Worm (Caenorhabditis elegans) whole organism, young adult: ENCODE measurements around the gene farl-11.

Source experiments
- C06A6.2 ChIP-seq: fragments of 200-800 bp; sonication (Bioruptor generic); conservative IDR thresholded peaks from 2 replicates; pipeline ENCODE4 v1.3.6; 2022; ENCODE audit warnings: missing genetic modification characterization, missing compliant biosample characterization
- C17E4.6 ChIP-seq: fragments of 200-800 bp; sonication (Bioruptor generic); IDR thresholded peaks from 2 replicates; pipeline ENCODE4 v1.3.6; 2022; ENCODE audit warnings: missing genetic modification reagents, missing genetic modification characterization, missing compliant biosample characterization
- D2030.7 ChIP-seq: fragments of 200-800 bp; sonication (Bioruptor generic); IDR thresholded peaks from 2 replicates; pipeline ENCODE4 v1.3.6; 2022; ENCODE audit warnings: missing genetic modification reagents, missing genetic modification characterization, missing compliant biosample characterization
- F33H1.4 ChIP-seq: fragments of 200-800 bp; sonication (Bioruptor generic); IDR thresholded peaks from 2 replicates; pipeline ENCODE4 v1.3.6; 2022; ENCODE audit warnings: missing genetic modification reagents, missing genetic modification characterization, missing compliant biosample characterization
- Y53F4B.3 ChIP-seq: fragments of 200-800 bp; sonication (Bioruptor generic); IDR thresholded peaks from 2 replicates; pipeline ENCODE4 v1.3.6; 2022; ENCODE audit warnings: missing genetic modification reagents, missing genetic modification characterization, missing compliant biosample characterization
- aptf-2 ChIP-seq: fragments of 200-800 bp; sonication (Bioruptor generic); conservative IDR thresholded peaks from 2 replicates; pipeline ENCODE4 v1.3.6; 2022; ENCODE audit warnings: missing genetic modification reagents, missing genetic modification characterization, missing compliant biosample characterization
- cebp-1 ChIP-seq, 2 experiments: fragments of 200-800 bp in 1 of 2; sonication (Bioruptor generic) in 1 of 2; sonication (generic microtip) in 1 of 2; IDR thresholded peaks in 1 of 2; optimal IDR thresholded peaks in 1 of 2; 2 replicates each; pipeline versions ENCODE4 v1.3.6 to Lab custom; 2017 to 2022; ENCODE audit warnings: missing compliant biosample characterization in 2 of 2, missing genetic modification characterization in 2 of 2, mild to moderate bottlenecking in 1 of 2, missing genetic modification reagents in 1 of 2, moderate library complexity in 1 of 2
- cebp-2 ChIP-seq: fragments of 200-800 bp; sonication (Bioruptor generic); IDR thresholded peaks from 2 replicates; pipeline ENCODE4 v1.3.6; 2022; ENCODE audit warnings: missing genetic modification characterization, missing compliant biosample characterization
- ceh-100 ChIP-seq: fragments of 200-800 bp; sonication (Bioruptor generic); IDR thresholded peaks from 2 replicates; pipeline ENCODE4 v1.3.6; 2022; ENCODE audit warnings: missing genetic modification reagents, missing genetic modification characterization, missing compliant biosample characterization
- egl-18 ChIP-seq: fragments of 200-800 bp; sonication (Bioruptor generic); IDR thresholded peaks from 2 replicates; pipeline ENCODE4 v1.3.6; 2022; ENCODE audit warnings: missing genetic modification reagents, missing genetic modification characterization, missing compliant biosample characterization
- egl-44 ChIP-seq: fragments of 200-800 bp; sonication (Bioruptor generic); IDR thresholded peaks from 2 replicates; pipeline ENCODE4 v1.3.6; 2022; ENCODE audit warnings: missing genetic modification reagents, missing genetic modification characterization, missing compliant biosample characterization
- ets-4 ChIP-seq: fragments of 200-800 bp; sonication (Bioruptor generic); optimal IDR thresholded peaks from 2 replicates; lab custom pipeline; 2018; ENCODE audit warnings: mild to moderate bottlenecking, missing genetic modification characterization, missing compliant biosample characterization
- him-1 ChIP-seq: sonication (generic microtip); optimal IDR thresholded peaks from 2 replicates; lab custom pipeline; 2016; ENCODE audit warnings: missing genotype, missing genetic modification reagents, missing genetic modification characterization, missing compliant biosample characterization
- hlh-12 ChIP-seq: sonication (generic microtip); optimal IDR thresholded peaks from 2 replicates; lab custom pipeline; 2016; ENCODE audit warnings: missing genetic modification characterization, missing compliant biosample characterization
- hmg-1.2 ChIP-seq: fragments of 200-800 bp; sonication (Bioruptor generic); IDR thresholded peaks from 2 replicates; pipeline ENCODE4 v1.3.6; 2022; ENCODE audit warnings: missing genetic modification reagents, missing genetic modification characterization, missing compliant biosample characterization
- hrde-1 ChIP-seq: sonication (generic microtip); optimal IDR thresholded peaks from 2 replicates; lab custom pipeline; 2016; ENCODE audit warnings: missing genetic modification characterization, mild to moderate bottlenecking, missing compliant biosample characterization, moderate library complexity, missing genotype, missing genetic modification reagents, borderline replicate concordance
- hsf-1 ChIP-seq: fragments of 200-800 bp; sonication (Bioruptor generic); IDR thresholded peaks from 2 replicates; pipeline ENCODE4 v1.3.6; 2022; ENCODE audit warnings: missing genetic modification reagents, missing genetic modification characterization, missing compliant biosample characterization
- lin-26 ChIP-seq: fragments of 200-800 bp; sonication (Bioruptor generic); IDR thresholded peaks from 2 replicates; pipeline ENCODE4 v1.3.6; 2022; ENCODE audit warnings: missing genetic modification reagents, missing genetic modification characterization, missing compliant biosample characterization
- lin-40 ChIP-seq: sonication (generic microtip); optimal IDR thresholded peaks from 2 replicates; lab custom pipeline; 2016; ENCODE audit warnings: missing genetic modification characterization, mild to moderate bottlenecking, missing compliant biosample characterization, missing genotype, missing genetic modification reagents
- madf-3 ChIP-seq: fragments of 200-800 bp; sonication (Bioruptor generic); IDR thresholded peaks from 2 replicates; pipeline ENCODE4 v1.3.6; 2022; ENCODE audit warnings: missing genetic modification reagents, missing genetic modification characterization, missing compliant biosample characterization
- madf-6 ChIP-seq: fragments of 200-800 bp; sonication (Bioruptor generic); IDR thresholded peaks from 2 replicates; pipeline ENCODE4 v1.3.6; 2022; ENCODE audit warnings: missing genetic modification reagents, missing genetic modification characterization, missing compliant biosample characterization
- mel-28 ChIP-seq: sonication (generic microtip); optimal IDR thresholded peaks from 2 replicates; lab custom pipeline; 2016; ENCODE audit warnings: borderline replicate concordance, mild to moderate bottlenecking, missing genetic modification characterization, missing compliant biosample characterization
- mes-4 ChIP-seq: sonication (generic microtip); optimal IDR thresholded peaks from 2 replicates; lab custom pipeline; 2016; ENCODE audit warnings: missing genotype, missing genetic modification characterization, missing compliant biosample characterization
- rpc-1 ChIP-seq, 2 experiments: fragments of 150-350 bp in 1 of 2; sonication (generic microtip) in 1 of 2; optimal IDR thresholded peaks; 2 replicates each; lab custom pipeline; 2014 to 2018; ENCODE audit warnings: missing biosample characterization in 1 of 2, missing genetic modification characterization in 1 of 2, missing genetic modification reagents in 1 of 2, missing genotype in 1 of 2
- sea-2 ChIP-seq: fragments of 200-800 bp; sonication (Bioruptor generic); IDR thresholded peaks from 2 replicates; pipeline ENCODE4 v1.3.6; 2022; ENCODE audit warnings: missing genetic modification characterization, missing compliant biosample characterization
- snpc-1.1 ChIP-seq: sonication (generic microtip); optimal IDR thresholded peaks from 2 replicates; lab custom pipeline; 2017; ENCODE audit warnings: missing genetic modification characterization, mild to moderate bottlenecking, missing compliant biosample characterization, antibody characterized with exemption, moderate library complexity, missing genotype, missing genetic modification reagents; ENCODE audit not compliant: insufficient read depth
- tbp1 ChIP-seq: fragments of 200-800 bp; sonication (Bioruptor generic); optimal IDR thresholded peaks from 2 replicates; lab custom pipeline; 2018; ENCODE audit warnings: mild to moderate bottlenecking, missing genetic modification characterization, missing compliant biosample characterization
- tbx-9 ChIP-seq: sonication (generic microtip); optimal IDR thresholded peaks from 2 replicates; lab custom pipeline; 2016; ENCODE audit warnings: borderline replicate concordance, missing genetic modification characterization, inconsistent platforms, missing compliant biosample characterization
- tlf-1 ChIP-seq: fragments of 200-800 bp; sonication (Bioruptor generic); optimal IDR thresholded peaks from 2 replicates; lab custom pipeline; 2018; ENCODE audit warnings: mild to moderate bottlenecking, missing genetic modification characterization, missing compliant biosample characterization
- xnd-1 ChIP-seq: sonication (generic microtip); optimal IDR thresholded peaks from 2 replicates; lab custom pipeline; 2016; ENCODE audit warnings: missing genotype, missing genetic modification reagents, missing genetic modification characterization, missing compliant biosample characterization
- zfh-2 ChIP-seq: fragments of 200-800 bp; sonication (Bioruptor generic); conservative IDR thresholded peaks from 2 replicates; pipeline ENCODE4 v1.3.6; 2022; ENCODE audit warnings: missing genetic modification reagents, missing genetic modification characterization, missing compliant biosample characterization
- ztf-25 ChIP-seq: fragments of 200-800 bp; sonication (Bioruptor generic); IDR thresholded peaks from 2 replicates; pipeline ENCODE4 v1.3.6; 2022; ENCODE audit warnings: missing genetic modification reagents, missing genetic modification characterization, missing compliant biosample characterization

Gene farl-11

ce11 chrII:7098578-7098977, 6.3 kb downstream of the farl-11 start, which contains the start of gene mct-5 (continued):
- peak; percentile 58 for TF ChIP-seq F33H1.4
- TF ChIP-seq ceh-100 (GFP tag; lab: Robert Waterston, UW) = no peak
- TF ChIP-seq C06A6.2 (GFP tag; lab: Robert Waterston, UW) = no peak
- no peak for TF ChIP-seq aptf-2 (GFP tag; lab: Robert Waterston, UW)
- TF ChIP-seq D2030.7 (GFP tag; lab: Robert Waterston, UW) = 0 out of 2 replicates have a peak, but pooled peaks have one; percentile 10
- TF ChIP-seq egl-18 = no peak
- no peak for TF ChIP-seq hrde-1 (tag; lab: Kevin White, UChicago)

- TF ChIP-seq xnd-1 (tag; lab: Kevin White, UChicago) (peak; percentile 22), madf-6 (peak; percentile 58), lin-26 (0 out of 2 replicates have a peak, but pooled peaks have one; percentile 43), lin-40 (tag; lab: Kevin White, UChicago) (no peak), him-1 (tag; lab: Kevin White, UChicago) (peak; percentile 18), Y53F4B.3 (no peak)
- TF ChIP-seq, all 124 proteins: peak for 4
Observed at ce11 chrII:7095970-7096369, 8.9 kb downstream of the farl-11 start.

- TF ChIP-seq egl-44 = no peak
- no peak for TF ChIP-seq hlh-12 (tag; lab: Kevin White, UChicago)
- TF ChIP-seq ets-4 = no peak
- TF ChIP-seq hsf-1 = no peak
- TF ChIP-seq C17E4.6 (GFP tag; lab: Robert Waterston, UW) = no peak
- TF ChIP-seq hmg-1.2 = no peak
- no peak for TF ChIP-seq zfh-2 (GFP tag; lab: Robert Waterston, UW)
- no peak for TF ChIP-seq ztf-25 (GFP tag; lab: Robert Waterston, UW)
- TF ChIP-seq madf-6 = no peak
- TF ChIP-seq cebp-1 (GFP tag; IDR thresholded peaks at IDR 0.05; lab: Robert Waterston, UW) = no peak
- TF ChIP-seq cebp-1 (tag; optimal IDR thresholded peaks at IDR 0.05; lab: Kevin White, UChicago) = no peak
- no peak for TF ChIP-seq tbx-9 (tag; lab: Kevin White, UChicago)
- no peak for TF ChIP-seq C06A6.2 (GFP tag; lab: Robert Waterston, UW)
- TF ChIP-seq snpc-1.1 (tag; lab: Kevin White, UChicago) = no peak
- TF ChIP-seq mes-4 = no peak
- TF ChIP-seq rpc-1 (optimal IDR thresholded peaks at IDR 0.05; lab: Kevin White, UChicago) = no peak
- TF ChIP-seq rpc-1 (tag; optimal IDR thresholded peaks at IDR 0.05; lab: Kevin White, UChicago) = no peak
- TF ChIP-seq tlf-1 (GFP tag; lab: Kevin White, UChicago) = no peak
- no peak for TF ChIP-seq cebp-2 (GFP tag; lab: Robert Waterston, UW)
- TF ChIP-seq tbp1 = no peak
- no peak for TF ChIP-seq mel-28 (tag; lab: Kevin White, UChicago)
Observed at ce11 chrII:7093339-7093821, 11.5 kb downstream of the farl-11 start, which contains the start of gene T02G5.3. Gene T02G5.3 (plus strand): TSS chrII:7093389.

ce11 chrII:7090852-7091251, 14.0 kb downstream of the farl-11 start:
- no peak for TF ChIP-seq sea-2 (GFP tag; lab: Robert Waterston, UW)
- TF ChIP-seq, all 124 proteins: peak for 0

- TF ChIP-seq hmg-1.2 = peak; percentile 84
- no peak for TF ChIP-seq madf-3 (GFP tag; lab: Robert Waterston, UW)
Observed at ce11 chrII:7090085-7090484, 14.8 kb downstream of the farl-11 start.
